Worm (Caenorhabditis elegans) whole organism, late embryonic: ENCODE data around the gene ZK1010.4.

Experiments
- ama-1 ChIP-seq: fragments of 150-350 bp; optimal IDR thresholded peaks from 2 replicates; lab custom pipeline; 2014
- fkh-10 ChIP-seq: fragments of 150-350 bp; optimal IDR thresholded peaks from 2 replicates; lab custom pipeline; 2014; ENCODE audit warnings: missing biosample characterization, missing genetic modification reagents, missing genetic modification characterization
- hlh-6 ChIP-seq: sonication (generic microtip); optimal IDR thresholded peaks from 2 replicates; lab custom pipeline; 2016; ENCODE audit warnings: missing genotype, missing genetic modification characterization, missing compliant biosample characterization
- lin-11 ChIP-seq: fragments of 200-800 bp; sonication (Bioruptor generic); optimal IDR thresholded peaks from 2 replicates; lab custom pipeline; 2018; ENCODE audit warnings: mild to moderate bottlenecking, missing genetic modification characterization, missing compliant biosample characterization
- nfya-1 ChIP-seq: sonication (generic microtip); optimal IDR thresholded peaks from 2 replicates; lab custom pipeline; 2017; ENCODE audit warnings: missing genetic modification characterization, mild to moderate bottlenecking, missing compliant biosample characterization, antibody characterized with exemption, moderate library complexity
- pax-1 ChIP-seq: fragments of 150-350 bp; optimal IDR thresholded peaks from 2 replicates; lab custom pipeline; 2014; ENCODE audit warnings: missing biosample characterization, missing genetic modification characterization
- pqm-1 ChIP-seq: sonication (generic microtip); optimal IDR thresholded peaks from 2 replicates; lab custom pipeline; 2016; ENCODE audit warnings: missing genetic modification characterization, missing compliant biosample characterization
- pros-1 ChIP-seq: fragments of 150-350 bp; optimal IDR thresholded peaks from 2 replicates; lab custom pipeline; 2014; ENCODE audit warnings: missing biosample characterization, missing genetic modification reagents, missing genetic modification characterization
- ref-2 ChIP-seq: sonication (generic microtip); optimal IDR thresholded peaks from 2 replicates; lab custom pipeline; 2016; ENCODE audit warnings: missing genetic modification characterization, missing compliant biosample characterization
- sox-2 ChIP-seq: fragments of 200-800 bp; sonication (Bioruptor generic); IDR thresholded peaks from 2 replicates; pipeline ENCODE4 v1.3.6; 2022; ENCODE audit warnings: missing genetic modification reagents, missing genetic modification characterization, missing compliant biosample characterization
- tbx-2 ChIP-seq: sonication (generic microtip); optimal IDR thresholded peaks from 2 replicates; lab custom pipeline; 2016; ENCODE audit warnings: missing genetic modification characterization, missing compliant biosample characterization
- tbx-7 ChIP-seq: sonication (generic microtip); optimal IDR thresholded peaks from 2 replicates; lab custom pipeline; 2016; ENCODE audit warnings: missing genotype, missing genetic modification characterization, missing compliant biosample characterization
- unc-42 ChIP-seq: sonication (generic microtip); optimal IDR thresholded peaks from 2 replicates; lab custom pipeline; 2016; ENCODE audit warnings: missing genotype, missing genetic modification characterization, missing compliant biosample characterization

DNA sequence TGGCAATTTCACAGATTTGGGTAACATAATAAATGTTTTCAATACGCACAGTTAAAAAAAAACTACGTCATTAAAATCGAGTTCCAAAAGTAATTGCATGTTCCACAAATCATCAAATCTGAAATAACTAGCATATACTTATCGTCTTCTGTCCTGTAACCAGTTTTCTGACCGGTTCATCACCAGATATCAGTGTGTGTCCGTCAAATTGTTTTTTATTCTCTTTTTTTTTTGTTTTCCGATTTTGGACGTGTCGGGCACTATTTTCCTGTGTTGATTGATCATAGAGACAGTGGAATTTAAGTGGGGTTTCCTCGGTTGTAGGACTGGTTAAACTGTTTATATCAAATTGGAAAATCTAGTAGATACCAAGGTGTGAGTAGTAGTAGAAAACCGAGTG lies 33.0 kb downstream of the ZK1010.4 start:
- TF ChIP-seq ama-1 (lab: Kevin White, UChicago) (no peak), nfya-1 (tag; lab: Kevin White, UChicago) (no peak), pqm-1 (tag; lab: Kevin White, UChicago) (no peak), tbx-7 (no peak), fkh-10 (GFP tag; lab: Kevin White, UChicago) (no peak), pros-1 (tag; lab: Kevin White, UChicago) (no peak), sox-2 (GFP tag; lab: Robert Waterston, UW) (no peak), ref-2 (tag; lab: Kevin White, UChicago) (no peak), hlh-6 (tag; lab: Kevin White, UChicago) (no peak), pax-1 (tag; lab: Kevin White, UChicago) (no peak), tbx-2 (no peak), lin-11 (tag; lab: Kevin White, UChicago) (no peak), unc-42 (no peak)
